Worm (Caenorhabditis elegans): ENCODE data around the gene C16C8.12.

The C16C8.12 gene

DNA sequence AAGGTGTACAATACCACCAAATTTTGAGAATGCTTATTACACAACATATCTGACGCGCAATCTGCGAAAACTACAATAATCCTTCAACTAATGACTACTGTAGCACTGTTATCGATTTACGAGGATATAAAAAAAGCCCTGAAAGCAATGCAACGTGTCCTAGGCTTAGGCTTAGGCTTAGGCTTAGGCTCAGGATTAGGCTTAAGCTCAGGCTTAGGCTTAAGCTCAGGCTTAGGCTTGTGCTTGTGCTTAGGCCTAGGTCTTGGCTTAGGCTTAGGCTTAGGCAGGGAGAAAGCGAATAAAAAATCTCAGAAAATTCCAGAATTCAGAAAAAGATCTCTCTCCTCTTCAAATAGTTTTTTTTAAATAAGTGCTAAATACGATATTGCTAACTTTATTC lies 6.7 kb downstream of the C16C8.12 start:
- TF ChIP-seq efl-1 (GFP tag; optimal IDR thresholded peaks at IDR 0.05) = no peak
- TF ChIP-seq ets-4 (GFP tag; optimal IDR thresholded peaks at IDR 0.05) = no peak
- TF ChIP-seq lin-26 (GFP tag; IDR thresholded peaks at IDR 0.05) = no peak
- no peak for TF ChIP-seq ama-1 (optimal IDR thresholded peaks at IDR 0.05)
- no peak for TF ChIP-seq ama-1 (GFP tag; optimal IDR thresholded peaks at IDR 0.05)
- TF ChIP-seq B0261.1 (tag; optimal IDR thresholded peaks at IDR 0.05) = no peak
- no peak for TF ChIP-seq lsy-27 (tag; optimal IDR thresholded peaks at IDR 0.05; ENCODE audit: borderline replicate concordance, insufficient read depth)
- TF ChIP-seq aptf-2 (GFP tag; conservative IDR thresholded peaks at IDR 0.05) = no peak
- TF ChIP-seq F55B11.4 (tag; optimal IDR thresholded peaks at IDR 0.05; ENCODE audit: borderline replicate concordance, insufficient read depth) = no peak
- no peak for TF ChIP-seq pha-4 (tag; optimal IDR thresholded peaks at IDR 0.05)
- no peak for TF ChIP-seq tlf-1 (GFP tag; optimal IDR thresholded peaks at IDR 0.05)
- TF ChIP-seq mcd-1 (GFP tag; IDR thresholded peaks at IDR 0.05) = no peak
- no peak for TF ChIP-seq gei-17 (GFP tag; optimal IDR thresholded peaks at IDR 0.05)
- no peak for TF ChIP-seq F33H1.4 (GFP tag; IDR thresholded peaks at IDR 0.05)
- TF ChIP-seq sdz-38 (tag; optimal IDR thresholded peaks at IDR 0.05) = no peak
- no peak for TF ChIP-seq ZK185.1 (tag; optimal IDR thresholded peaks at IDR 0.05; ENCODE audit: poor library complexity, severe bottlenecking)
- no peak for TF ChIP-seq nfyb-1 (GFP tag; IDR thresholded peaks at IDR 0.05)
- no peak for TF ChIP-seq egl-44 (GFP tag; IDR thresholded peaks at IDR 0.05)
- no peak for TF ChIP-seq madf-3 (GFP tag; IDR thresholded peaks at IDR 0.05)

DNA sequence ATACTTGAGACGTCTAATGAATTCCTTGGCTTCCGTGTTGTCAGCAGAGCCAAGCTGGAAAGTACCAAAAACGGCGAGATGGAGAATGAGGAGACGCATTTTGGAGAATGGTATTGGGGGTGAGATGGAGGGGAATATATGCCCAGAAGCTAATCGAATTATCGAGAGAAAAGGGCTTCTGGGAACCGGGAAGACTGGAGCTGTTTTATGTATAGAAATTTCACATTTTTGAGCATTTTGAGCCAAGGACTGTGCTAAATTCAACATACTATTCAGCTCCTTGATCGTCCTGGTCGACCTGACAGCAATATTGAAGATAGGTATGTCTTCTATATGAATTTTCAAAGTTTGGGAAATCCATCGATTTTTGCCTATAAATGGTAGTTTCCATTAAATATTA lies 7.5 kb downstream of the C16C8.12 start, which contains the start of gene C16C8.7:
C16C8.7 (minus strand) TSS at position 101 of the 400 bp plus-strand sequence.
- TF ChIP-seq rpc-1 (optimal IDR thresholded peaks at IDR 0.05) = no peak
- TF ChIP-seq rpc-1 (tag; optimal IDR thresholded peaks at IDR 0.05) = no peak
- TF ChIP-seq F57C9.4 (tag; optimal IDR thresholded peaks at IDR 0.05) = no peak
- no peak for TF ChIP-seq ceh-58 (GFP tag; IDR thresholded peaks at IDR 0.05)
- no peak for TF ChIP-seq attf-5 (GFP tag; optimal IDR thresholded peaks at IDR 0.05)
- TF ChIP-seq ceh-40 (GFP tag; IDR thresholded peaks at IDR 0.05) = no peak
- no peak for TF ChIP-seq atf-7 (tag; optimal IDR thresholded peaks at IDR 0.05)
- TF ChIP-seq tbx-9 (tag; optimal IDR thresholded peaks at IDR 0.05; ENCODE audit: borderline replicate concordance) = no peak
- TF ChIP-seq C17E4.6 (GFP tag; IDR thresholded peaks at IDR 0.05) = no peak
- no peak for TF ChIP-seq B0019.2 (GFP tag; conservative IDR thresholded peaks at IDR 0.05)
- no peak for TF ChIP-seq xnd-1 (tag; optimal IDR thresholded peaks at IDR 0.05)
- no peak for TF ChIP-seq Y53G8AR.9 (GFP tag; conservative IDR thresholded peaks at IDR 0.05)
- TF ChIP-seq let-607 (tag; optimal IDR thresholded peaks at IDR 0.05) = no peak
- no peak for TF ChIP-seq egrh-3 (GFP tag; IDR thresholded peaks at IDR 0.05)
- no peak for TF ChIP-seq Y53F4B.3 (GFP tag; IDR thresholded peaks at IDR 0.05)
- TF ChIP-seq nhr-120 (GFP tag; IDR thresholded peaks at IDR 0.05) = no peak
- TF ChIP-seq cebp-1 (GFP tag; IDR thresholded peaks at IDR 0.05) = no peak
- TF ChIP-seq cebp-1 (tag; optimal IDR thresholded peaks at IDR 0.05) = no peak

ce11 chrII:3461586-3461985 lies 9.1 kb downstream of the C16C8.12 start, which contains the start of gene C16C8.8:
C16C8.8 (minus strand) TSS chrII:3461686.
- no peak for TF ChIP-seq efl-1 (GFP tag; optimal IDR thresholded peaks at IDR 0.05)
- no peak for TF ChIP-seq ztf-28 (GFP tag; IDR thresholded peaks at IDR 0.05)
- TF ChIP-seq gei-17 (GFP tag; optimal IDR thresholded peaks at IDR 0.05) = no peak
- no peak for TF ChIP-seq F10E7.11 (tag; optimal IDR thresholded peaks at IDR 0.05)
- TF ChIP-seq cebp-2 (GFP tag; IDR thresholded peaks at IDR 0.05) = no peak
- no peak for TF ChIP-seq F57A8.1 (GFP tag; optimal IDR thresholded peaks at IDR 0.05)
- TF ChIP-seq unc-62 (GFP tag; optimal IDR thresholded peaks at IDR 0.05) = no peak
- no peak for TF ChIP-seq hrde-1 (tag; optimal IDR thresholded peaks at IDR 0.05; ENCODE audit: borderline replicate concordance)
- TF ChIP-seq ztf-22 (GFP tag; optimal IDR thresholded peaks at IDR 0.05) = no peak
